Worm (Caenorhabditis elegans): Measurements from ENCODE around the gene K02E2.11.

- no peak for TF ChIP-seq nhr-77 (tag; optimal IDR thresholded peaks at IDR 0.05)
- no peak for TF ChIP-seq ceh-82 (tag; optimal IDR thresholded peaks at IDR 0.05)
- no peak for TF ChIP-seq pha-4 (GFP tag; IDR thresholded peaks at IDR 0.05)
- no peak for TF ChIP-seq pha-4 (tag; optimal IDR thresholded peaks at IDR 0.05)
- TF ChIP-seq mep-1 (tag; optimal IDR thresholded peaks at IDR 0.05) = no peak
- TF ChIP-seq ces-1 (GFP tag; optimal IDR thresholded peaks at IDR 0.05) = no peak
- no peak for TF ChIP-seq fkh-10 (GFP tag; optimal IDR thresholded peaks at IDR 0.05)
- TF ChIP-seq zag-1 (tag; optimal IDR thresholded peaks at IDR 0.05) = no peak
- no peak for TF ChIP-seq nhr-11 (tag; optimal IDR thresholded peaks at IDR 0.05)
- TF ChIP-seq pqm-1 (tag; optimal IDR thresholded peaks at IDR 0.05) = no peak
These were observed 7.0 kb upstream of the K02E2.11 start for ce11 chrV:20376070-20376469.
